Fruit fly (Drosophila melanogaster) whole organism, embryonic: ENCODE measurements around the gene CG5172.

Source experiments
- Aef1 ChIP-seq: fragments of 200-800 bp; sonication (Bioruptor generic); IDR thresholded peaks from 3 replicates; pipeline ENCODE4 v1.3.6; 2022; ENCODE audit warnings: missing biosample characterization, missing genetic modification characterization
- Antp ChIP-seq: fragments of 200-800 bp; sonication (Bioruptor generic); optimal IDR thresholded peaks from 3 replicates; lab custom pipeline; 2016; ENCODE audit warnings: missing biosample characterization, missing genetic modification characterization
- BtbVII ChIP-seq: fragments of 200-800 bp; sonication (Bioruptor generic); optimal IDR thresholded peaks from 3 replicates; lab custom pipeline; 2017; ENCODE audit warnings: missing biosample characterization, mild to moderate bottlenecking, missing genetic modification characterization
- CG12659 ChIP-seq: fragments of 200-800 bp; sonication (Bioruptor generic); optimal IDR thresholded peaks from 3 replicates; lab custom pipeline; 2017; ENCODE audit warnings: mild to moderate bottlenecking, missing biosample characterization, missing genetic modification reagents, missing genetic modification characterization
- CG13424 ChIP-seq: fragments of 200-800 bp; sonication (Bioruptor generic); optimal IDR thresholded peaks from 2 replicates; lab custom pipeline; 2019; ENCODE audit warnings: missing biosample characterization, mild to moderate bottlenecking, missing genetic modification characterization, moderate library complexity
- CG17359 ChIP-seq: fragments of 200-800 bp; sonication (Bioruptor generic); optimal IDR thresholded peaks from 3 replicates; lab custom pipeline; 2018; ENCODE audit warnings: missing biosample characterization, mild to moderate bottlenecking, missing genetic modification characterization, moderate library complexity
- CG2202 ChIP-seq: fragments of 200-800 bp; sonication (Bioruptor generic); optimal IDR thresholded peaks from 2 replicates; lab custom pipeline; 2018; ENCODE audit warnings: missing biosample characterization, mild to moderate bottlenecking, missing genetic modification characterization
- CG2889 ChIP-seq: fragments of 200-800 bp; sonication (Bioruptor generic); IDR thresholded peaks from 3 replicates; pipeline ENCODE4 v1.3.6; 2022; ENCODE audit warnings: missing biosample characterization, missing genetic modification characterization
- CG7556 ChIP-seq: fragments of 200-800 bp; sonication (Bioruptor generic); optimal IDR thresholded peaks from 2 replicates; lab custom pipeline; 2017; ENCODE audit warnings: missing biosample characterization, mild to moderate bottlenecking, missing genetic modification characterization
- CG8765 ChIP-seq: fragments of 200-800 bp; sonication (Bioruptor generic); IDR thresholded peaks from 2 replicates; pipeline ENCODE4 v1.3.6; 2022; ENCODE audit warnings: missing biosample characterization, missing genetic modification characterization
- Camta ChIP-seq: fragments of 200-800 bp; sonication (Bioruptor generic); optimal IDR thresholded peaks from 2 replicates; lab custom pipeline; 2016; ENCODE audit warnings: missing biosample characterization, missing genetic modification characterization
- CkIIα-i1 ChIP-seq: fragments of 200-800 bp; sonication (Bioruptor generic); IDR thresholded peaks from 2 replicates; pipeline ENCODE4 v1.3.6; 2022; ENCODE audit warnings: missing biosample characterization, missing genetic modification characterization
- CoRest ChIP-seq: fragments of 200-800 bp; sonication (Bioruptor generic); optimal IDR thresholded peaks from 3 replicates; lab custom pipeline; 2018; ENCODE audit warnings: missing biosample characterization, mild to moderate bottlenecking, missing genetic modification characterization, moderate library complexity
- E2f1 ChIP-seq: fragments of 200-800 bp; sonication (Bioruptor generic); IDR thresholded peaks from 2 replicates; pipeline ENCODE4 v1.3.6; 2022; ENCODE audit warnings: missing biosample characterization, missing genetic modification characterization
- Elba2 ChIP-seq: fragments of 200-800 bp; sonication (Bioruptor generic); optimal IDR thresholded peaks from 3 replicates; lab custom pipeline; 2016; ENCODE audit warnings: missing biosample characterization, missing genetic modification characterization
- H2.0 ChIP-seq: fragments of 200-800 bp; sonication (Bioruptor generic); IDR thresholded peaks from 2 replicates; pipeline ENCODE4 v1.3.6; 2022; ENCODE audit warnings: missing biosample characterization, missing genetic modification characterization
- Hmr ChIP-seq: fragments of 200-800 bp; sonication (Bioruptor generic); optimal IDR thresholded peaks from 3 replicates; lab custom pipeline; 2017; ENCODE audit warnings: mild to moderate bottlenecking, missing biosample characterization, missing genetic modification reagents, missing genetic modification characterization
- Hr39 ChIP-seq: fragments of >200 bp; optimal IDR thresholded peaks from 2 replicates; lab custom pipeline; 2017
- MESR4 ChIP-seq: fragments of 200-800 bp; sonication (Bioruptor generic); optimal IDR thresholded peaks from 2 replicates; lab custom pipeline; 2018; ENCODE audit warnings: missing biosample characterization, mild to moderate bottlenecking, missing genetic modification characterization, moderate library complexity
- Optix ChIP-seq: fragments of 200-800 bp; sonication (Bioruptor generic); IDR thresholded peaks from 3 replicates; pipeline ENCODE4 v1.3.6; 2022; ENCODE audit warnings: missing biosample characterization, missing genetic modification characterization
- Pdp1 ChIP-seq, 2 experiments: fragments of 200-800 bp; sonication (Bioruptor generic); optimal IDR thresholded peaks; 3 replicates each; lab custom pipeline; 2016; ENCODE audit warnings: missing biosample characterization in 2 of 2, missing genetic modification characterization in 2 of 2, mild to moderate bottlenecking in 1 of 2, moderate library complexity in 1 of 2
- Ssrp ChIP-seq: fragments of 200-800 bp; sonication (Bioruptor generic); optimal IDR thresholded peaks from 2 replicates; lab custom pipeline; 2018; ENCODE audit warnings: missing biosample characterization, mild to moderate bottlenecking, missing genetic modification characterization, moderate library complexity
- abd-A ChIP-seq: fragments of 200-800 bp; sonication (Bioruptor generic); optimal IDR thresholded peaks from 3 replicates; lab custom pipeline; 2019; ENCODE audit warnings: missing biosample characterization, mild to moderate bottlenecking, missing genetic modification characterization, moderate library complexity
- al ChIP-seq: fragments of 200-800 bp; sonication (Bioruptor generic); IDR thresholded peaks from 2 replicates; pipeline ENCODE4 v1.3.6; 2022; ENCODE audit warnings: missing biosample characterization, missing genetic modification characterization
- bcd ChIP-seq: fragments of 200-800 bp; sonication (Bioruptor generic); optimal IDR thresholded peaks from 2 replicates; lab custom pipeline; 2017; ENCODE audit warnings: missing biosample characterization, mild to moderate bottlenecking, missing genetic modification characterization
- ci ChIP-seq: fragments of 200-800 bp; sonication (Bioruptor generic); IDR thresholded peaks from 3 replicates; pipeline ENCODE4 v1.3.6; 2022; ENCODE audit warnings: missing biosample characterization, missing genetic modification characterization
- cwo ChIP-seq: fragments of 200-800 bp; sonication (Bioruptor generic); optimal IDR thresholded peaks from 3 replicates; lab custom pipeline; 2017; ENCODE audit warnings: missing biosample characterization, missing genetic modification characterization, mild to moderate bottlenecking, moderate library complexity, missing genetic modification reagents
- dm ChIP-seq: fragments of 200-800 bp; sonication (Bioruptor generic); optimal IDR thresholded peaks from 3 replicates; lab custom pipeline; 2016; ENCODE audit warnings: missing biosample characterization, missing genetic modification characterization
- exex ChIP-seq: fragments of 200-800 bp; sonication (Bioruptor generic); optimal IDR thresholded peaks from 4 replicates; lab custom pipeline; 2018; ENCODE audit warnings: missing biosample characterization, mild to moderate bottlenecking, missing genetic modification characterization, moderate library complexity
- fd102C ChIP-seq: fragments of 200-800 bp; sonication (Bioruptor generic); optimal IDR thresholded peaks from 2 replicates; lab custom pipeline; 2018; ENCODE audit warnings: missing biosample characterization, mild to moderate bottlenecking, missing genetic modification characterization, moderate library complexity
- gce ChIP-seq: fragments of 200-800 bp; sonication (Bioruptor generic); IDR thresholded peaks from 3 replicates; pipeline ENCODE4 v1.3.6; 2022; ENCODE audit warnings: missing biosample characterization, missing genetic modification characterization
- gcm2 ChIP-seq: fragments of 200-800 bp; sonication (Bioruptor generic); optimal IDR thresholded peaks from 2 replicates; lab custom pipeline; 2016; ENCODE audit warnings: missing biosample characterization, missing genetic modification characterization
- grn ChIP-seq: fragments of 200-800 bp; sonication (Bioruptor generic); optimal IDR thresholded peaks from 3 replicates; lab custom pipeline; 2017; ENCODE audit warnings: missing biosample characterization, missing genetic modification characterization
- gsb-n ChIP-seq: fragments of 200-800 bp; sonication (Bioruptor generic); optimal IDR thresholded peaks from 3 replicates; lab custom pipeline; 2018; ENCODE audit warnings: missing biosample characterization, mild to moderate bottlenecking, missing genetic modification characterization
- maf-S ChIP-seq: fragments of 200-800 bp; sonication (Bioruptor generic); optimal IDR thresholded peaks from 2 replicates; lab custom pipeline; 2016; ENCODE audit warnings: missing biosample characterization, missing genetic modification characterization
- pfk ChIP-seq: fragments of 200-800 bp; sonication (Bioruptor generic); optimal IDR thresholded peaks from 2 replicates; lab custom pipeline; 2018; ENCODE audit warnings: missing biosample characterization, mild to moderate bottlenecking, missing genetic modification characterization, moderate library complexity
- pum ChIP-seq: fragments of 200-800 bp; sonication (Bioruptor generic); optimal IDR thresholded peaks from 2 replicates; lab custom pipeline; 2016; ENCODE audit warnings: missing biosample characterization, missing genetic modification characterization
- sc ChIP-seq, 3 experiments: fragments of >200 bp in 2 of 3; fragments of 200-800 bp in 1 of 3; sonication (Bioruptor generic) in 1 of 3; optimal IDR thresholded peaks; 2 replicates in 2 of 3; 3 replicates in 1 of 3; lab custom pipeline; 2017; ENCODE audit warnings: mild to moderate bottlenecking in 1 of 3, missing biosample characterization in 1 of 3, missing genetic modification characterization in 1 of 3, missing genetic modification reagents in 1 of 3
- sens ChIP-seq: fragments of 200-800 bp; sonication (Bioruptor generic); peaks from one replicate; lab custom pipeline; 2016; ENCODE audit warnings: missing biosample characterization, missing genetic modification characterization
- slp2 ChIP-seq: fragments of 200-800 bp; sonication (Bioruptor generic); optimal IDR thresholded peaks from 2 replicates; lab custom pipeline; 2016; ENCODE audit warnings: missing biosample characterization, missing genetic modification characterization
- ssp ChIP-seq: fragments of 200-800 bp; sonication (Bioruptor generic); IDR thresholded peaks from 2 replicates; pipeline ENCODE4 v1.3.6; 2022; ENCODE audit warnings: missing biosample characterization, missing genetic modification characterization
- tap ChIP-seq: fragments of 200-800 bp; optimal IDR thresholded peaks from 3 replicates; lab custom pipeline; 2019; ENCODE audit warnings: missing biosample characterization, mild to moderate bottlenecking, missing genetic modification characterization, moderate library complexity
- unc-4 ChIP-seq: fragments of 200-800 bp; sonication (Bioruptor generic); IDR thresholded peaks from 2 replicates; pipeline ENCODE4 v1.3.6; 2022; ENCODE audit warnings: missing biosample characterization, missing genetic modification characterization; ENCODE audit not compliant: partially characterized antibody
- zfh2 ChIP-seq: fragments of 200-800 bp; sonication (Bioruptor generic); optimal IDR thresholded peaks from 2 replicates; lab custom pipeline; 2016; ENCODE audit warnings: missing biosample characterization, missing genetic modification characterization

Gene CG5172

DNA sequence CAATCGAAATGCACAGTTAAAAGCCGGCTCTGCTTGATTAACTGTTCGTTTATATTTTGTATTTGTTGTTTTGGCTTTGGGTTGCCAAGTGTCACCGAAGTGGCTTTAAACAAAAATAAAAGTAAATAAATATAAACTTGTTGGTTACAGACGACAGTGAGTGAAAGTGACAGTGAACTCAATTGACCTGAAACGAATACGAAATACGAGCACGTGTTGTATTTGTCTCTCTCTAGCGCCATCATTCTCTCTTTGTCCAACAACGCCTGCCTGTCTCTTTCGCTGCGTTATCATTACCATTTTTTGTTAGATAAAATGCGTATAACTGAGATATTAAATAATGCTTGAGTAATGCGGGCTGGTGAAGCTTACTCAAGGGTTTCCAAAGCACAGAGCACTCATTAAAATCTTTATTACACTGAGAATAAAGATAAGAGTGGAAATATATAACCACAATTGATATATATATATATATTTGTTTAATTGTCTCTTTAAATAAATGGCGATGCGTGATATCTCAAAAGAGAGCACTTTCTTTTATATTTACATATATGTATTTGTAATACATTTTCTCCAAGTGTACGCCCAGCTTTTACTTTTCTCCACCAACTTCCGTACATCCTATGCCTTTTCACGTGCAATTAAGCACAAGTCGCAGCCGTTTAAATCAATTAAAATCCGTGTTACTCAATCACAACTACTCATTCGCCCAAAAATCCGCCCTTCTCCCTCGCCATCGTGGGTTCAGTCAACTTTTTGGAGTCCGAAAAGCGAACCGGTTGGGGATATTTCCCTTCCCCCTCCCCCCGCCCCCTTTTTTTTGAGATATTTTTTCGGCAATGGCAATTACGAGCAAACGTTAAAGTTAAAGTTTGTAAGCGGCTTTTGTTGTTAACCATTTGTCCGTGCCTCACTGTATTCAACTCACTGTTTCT lies 39.7 kb upstream of the CG5172 start (continued):
- TF ChIP-seq unc-4 (GFP tag; lab: Robert Waterston, UW) (no peak), dm (GFP tag; lab: Kevin White, UChicago) (no peak), Hmr (no peak), CoRest (tag; lab: Kevin White, UChicago) (peak; percentile 18), pfk (GFP tag; lab: Kevin White, UChicago) (no peak), BtbVII (no peak), sc (optimal IDR thresholded peaks at IDR 0.05; lab: Kevin White, UChicago) (no peak), sc (GFP tag; optimal IDR thresholded peaks at IDR 0.05; lab: Kevin White, UChicago) (no peak), Aef1 (GFP tag; lab: Robert Waterston, UW) (no peak), Pdp1 (GFP tag; optimal IDR thresholded peaks at IDR 0.05; lab: Kevin White, UChicago) (peak in 1 of 2 experiments; percentile 7), sens (GFP tag; lab: Kevin White, UChicago) (no peak), H2.0 (GFP tag; lab: Robert Waterston, UW) (no peak), Hr39 (lab: Kevin White, UChicago) (no peak), exex (tag; lab: Kevin White, UChicago) (no peak), MESR4 (GFP tag; lab: Kevin White, UChicago) (no peak), Elba2 (GFP tag; lab: Kevin White, UChicago) (no peak), cwo (GFP tag; lab: Kevin White, UChicago) (no peak), maf-S (no peak), CG7556 (GFP tag; lab: Kevin White, UChicago) (no peak), ssp (no peak), CG2889 (GFP tag; lab: Robert Waterston, UW) (no peak), tap (no peak), E2f1 (no peak), ci (GFP tag; lab: Robert Waterston, UW) (no peak), Camta (GFP tag; lab: Kevin White, UChicago) (no peak)
- TF ChIP-seq, all 482 proteins: peak for 85

DNA sequence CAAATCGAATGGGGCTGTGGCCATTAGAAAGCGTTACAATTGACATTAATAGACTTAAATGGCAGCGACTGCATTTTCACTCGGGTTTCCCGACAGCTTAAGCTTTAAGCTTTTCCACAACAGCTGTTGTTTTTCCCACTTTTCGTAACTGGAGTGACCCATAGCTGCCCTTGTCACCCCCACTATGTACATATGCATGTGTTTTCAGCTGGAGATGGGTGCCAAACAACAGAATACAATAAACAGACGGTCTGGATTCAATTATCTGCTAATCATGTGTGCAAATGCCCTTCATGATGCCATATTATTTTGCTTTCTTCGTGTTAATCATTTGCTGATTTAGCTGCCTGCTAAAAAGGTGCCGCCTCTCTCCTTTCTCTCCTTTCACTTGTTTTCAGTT lies 37.8 kb upstream of the CG5172 start:
- TF ChIP-seq pum (GFP tag; lab: Kevin White, UChicago) (no peak), CkIIα-i1 (GFP tag; lab: Robert Waterston, UW) (no peak), Antp (GFP tag; lab: Kevin White, UChicago) (no peak), CG12659 (GFP tag; lab: Kevin White, UChicago) (no peak), gce (GFP tag; lab: Robert Waterston, UW) (no peak), zfh2 (GFP tag; lab: Kevin White, UChicago) (no peak), gcm2 (GFP tag; lab: Kevin White, UChicago) (no peak), CG17359 (no peak), bcd (GFP tag; lab: Kevin White, UChicago) (no peak), CG8765 (GFP tag; lab: Robert Waterston, UW) (no peak), al (GFP tag; lab: Robert Waterston, UW) (no peak), fd102C (GFP tag; lab: Kevin White, UChicago) (no peak), slp2 (GFP tag; lab: Kevin White, UChicago) (no peak), CG2202 (no peak), Ssrp (tag; lab: Kevin White, UChicago) (no peak), CG13424 (tag; lab: Kevin White, UChicago) (no peak), Optix (no peak), grn (GFP tag; lab: Kevin White, UChicago) (no peak), gsb-n (no peak), abd-A (tag; lab: Kevin White, UChicago) (no peak)
